Fruit fly (Drosophila melanogaster): ENCODE data around the gene topi.

dm6 chr3R:9821091-9821490 lies 46.2 kb downstream of the topi start, which contains the start of gene CG42857:
- TF ChIP-seq Myc (optimal IDR thresholded peaks at IDR 0.05) (no peak), psq (optimal IDR thresholded peaks at IDR 0.05) (no peak), Sin3A (optimal IDR thresholded peaks at IDR 0.05) (no peak), insv (optimal IDR thresholded peaks at IDR 0.05) (no peak), h (optimal IDR thresholded peaks at IDR 0.05) (no peak)

Data from Kc167 (cell line).